Worm (Caenorhabditis elegans): ENCODE data around the gene T15B12.1.

Gene T15B12.1

DNA sequence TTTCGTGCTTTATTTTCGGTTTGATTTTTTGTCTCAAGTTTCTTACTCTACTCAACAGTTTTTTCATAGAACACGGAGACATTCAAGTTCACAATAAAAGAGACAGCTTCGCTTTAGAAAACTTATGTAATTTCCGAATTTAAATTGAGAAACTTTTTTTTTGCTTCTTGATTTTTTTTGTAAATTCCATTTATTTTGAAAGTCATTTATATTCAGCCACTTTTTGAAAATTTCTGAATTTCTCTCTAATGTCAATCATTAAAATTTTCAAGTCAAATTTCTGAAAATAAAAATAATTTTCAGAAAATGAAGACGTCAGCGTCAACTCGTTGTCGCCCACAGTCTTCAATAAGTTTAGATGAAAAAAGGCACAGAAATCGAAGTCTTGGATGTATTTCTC, at the start of gene T15B12.1:
TSS of gene T15B12.1 (plus strand) at position 301 of the 400 bp plus-strand sequence.
- TF ChIP-seq tab-1 (GFP tag; IDR thresholded peaks at IDR 0.05) = no peak
- no peak for TF ChIP-seq klf-2 (GFP tag; conservative IDR thresholded peaks at IDR 0.05)
- no peak for TF ChIP-seq cog-1 (tag; optimal IDR thresholded peaks at IDR 0.05)
- TF ChIP-seq ztf-29 (GFP tag; IDR thresholded peaks at IDR 0.05) = no peak
- no peak for TF ChIP-seq ztf-23 (GFP tag; IDR thresholded peaks at IDR 0.05)
- TF ChIP-seq T22C8.4 (GFP tag; IDR thresholded peaks at IDR 0.05) = no peak
- no peak for TF ChIP-seq med-1 (GFP tag; optimal IDR thresholded peaks at IDR 0.05; ENCODE audit: insufficient read depth)
- TF ChIP-seq flt-1 (GFP tag; IDR thresholded peaks at IDR 0.05) = no peak
- TF ChIP-seq ref-1 (GFP tag; conservative IDR thresholded peaks at IDR 0.05) = no peak

DNA sequence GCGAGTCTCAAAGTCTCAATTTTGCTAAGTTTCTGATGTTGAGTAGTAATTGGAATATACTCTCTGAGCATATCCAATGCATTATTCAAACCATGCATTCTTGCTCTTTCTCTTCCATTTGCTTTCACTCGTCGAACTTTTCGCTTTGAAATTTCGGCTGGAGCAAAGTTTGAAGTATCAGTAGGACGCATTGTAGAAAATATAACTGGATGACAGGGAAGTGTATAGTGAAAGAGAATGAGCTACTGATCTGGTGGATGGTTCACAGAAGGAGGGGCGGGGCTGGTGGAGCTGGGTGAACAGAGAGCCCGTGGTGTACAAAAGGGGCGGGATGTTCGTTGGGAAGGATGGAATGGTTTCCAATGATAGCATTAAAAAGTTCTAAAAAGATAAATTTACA, 46.1 kb upstream of the T15B12.1 start:
- TF ChIP-seq T22C8.4 (GFP tag; IDR thresholded peaks at IDR 0.05) (no peak), ref-1 (GFP tag; conservative IDR thresholded peaks at IDR 0.05) (no peak), tab-1 (GFP tag; IDR thresholded peaks at IDR 0.05) (no peak), ztf-29 (GFP tag; IDR thresholded peaks at IDR 0.05) (no peak), klf-2 (GFP tag; conservative IDR thresholded peaks at IDR 0.05) (no peak), med-1 (GFP tag; optimal IDR thresholded peaks at IDR 0.05; ENCODE audit: insufficient read depth) (no peak), cog-1 (tag; optimal IDR thresholded peaks at IDR 0.05) (no peak), ztf-23 (GFP tag; IDR thresholded peaks at IDR 0.05) (no peak), flt-1 (GFP tag; IDR thresholded peaks at IDR 0.05) (no peak)

DNA sequence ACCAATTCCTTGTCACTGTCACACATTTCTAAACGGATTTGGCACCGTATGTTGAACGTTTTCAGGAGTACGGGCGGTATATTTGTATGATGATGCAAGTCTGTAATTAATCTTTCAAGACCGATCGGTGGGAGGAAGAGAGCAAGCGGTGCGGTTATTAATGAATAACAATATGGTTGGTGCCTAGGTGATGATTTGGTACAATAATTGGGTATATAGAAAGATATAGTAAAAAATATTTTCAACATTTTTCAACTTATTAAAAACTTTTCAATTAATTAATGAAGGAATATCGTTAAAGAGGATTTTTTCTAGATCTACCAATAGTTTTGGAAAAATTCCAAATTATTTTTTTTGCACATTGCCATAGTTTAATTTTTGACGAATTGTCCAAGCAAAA, 43.4 kb upstream of the T15B12.1 start, which contains the start of gene cnd-1:
TSS of gene cnd-1 (minus strand) at position 101 of the 400 bp plus-strand sequence.
- TF ChIP-seq ztf-29 (GFP tag; IDR thresholded peaks at IDR 0.05) (no peak), med-1 (GFP tag; optimal IDR thresholded peaks at IDR 0.05; ENCODE audit: insufficient read depth) (no peak), tab-1 (GFP tag; IDR thresholded peaks at IDR 0.05) (no peak)

DNA sequence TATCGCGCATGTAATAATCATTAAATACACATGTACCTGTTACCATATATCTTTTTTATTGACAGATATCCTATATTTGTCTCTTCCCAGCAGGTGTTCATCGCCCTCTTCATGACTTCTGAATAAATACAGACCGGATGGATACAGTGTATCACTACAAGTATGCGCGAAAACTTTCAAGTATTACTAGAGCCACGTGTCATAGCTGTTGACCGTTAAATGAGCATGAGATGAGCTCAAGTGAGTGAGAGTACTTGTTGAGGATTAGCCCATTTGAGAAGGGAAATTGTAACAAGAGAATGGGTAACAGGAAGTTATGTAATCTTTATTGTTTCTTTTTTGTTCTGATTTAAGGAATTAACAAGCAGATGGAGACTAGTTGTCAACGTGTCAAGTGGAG, 42.9 kb upstream of the T15B12.1 start:
- TF ChIP-seq klf-2 (GFP tag; conservative IDR thresholded peaks at IDR 0.05) (no peak), tab-1 (GFP tag; IDR thresholded peaks at IDR 0.05) (no peak), ref-1 (GFP tag; conservative IDR thresholded peaks at IDR 0.05) (no peak), med-1 (GFP tag; optimal IDR thresholded peaks at IDR 0.05; ENCODE audit: insufficient read depth) (no peak), ztf-29 (GFP tag; IDR thresholded peaks at IDR 0.05) (no peak), flt-1 (GFP tag; IDR thresholded peaks at IDR 0.05) (no peak), T22C8.4 (GFP tag; IDR thresholded peaks at IDR 0.05) (no peak), cog-1 (tag; optimal IDR thresholded peaks at IDR 0.05) (no peak), ztf-23 (GFP tag; IDR thresholded peaks at IDR 0.05) (no peak)

DNA sequence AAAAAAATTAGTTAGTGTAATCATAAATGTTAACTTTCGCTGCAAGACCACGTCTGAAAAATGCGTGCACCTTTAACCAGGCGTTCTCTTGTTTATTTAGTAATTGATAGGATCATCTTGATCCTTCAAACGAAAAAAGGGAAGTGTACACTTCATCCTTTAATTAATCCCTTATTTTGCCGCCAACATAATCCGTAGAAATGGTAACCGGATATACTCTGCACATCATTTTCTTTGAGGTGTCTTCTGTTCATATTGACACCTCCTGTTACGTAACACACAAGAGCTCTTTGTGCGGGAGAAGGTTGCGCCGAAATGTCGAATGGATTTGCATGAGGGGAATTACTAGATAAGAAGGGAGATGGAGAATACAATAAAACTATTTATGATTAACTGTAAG, 39.3 kb upstream of the T15B12.1 start:
- TF ChIP-seq ref-1 (GFP tag; conservative IDR thresholded peaks at IDR 0.05) (no peak), klf-2 (GFP tag; conservative IDR thresholded peaks at IDR 0.05) (no peak), flt-1 (GFP tag; IDR thresholded peaks at IDR 0.05) (no peak), ztf-29 (GFP tag; IDR thresholded peaks at IDR 0.05) (no peak)

DNA sequence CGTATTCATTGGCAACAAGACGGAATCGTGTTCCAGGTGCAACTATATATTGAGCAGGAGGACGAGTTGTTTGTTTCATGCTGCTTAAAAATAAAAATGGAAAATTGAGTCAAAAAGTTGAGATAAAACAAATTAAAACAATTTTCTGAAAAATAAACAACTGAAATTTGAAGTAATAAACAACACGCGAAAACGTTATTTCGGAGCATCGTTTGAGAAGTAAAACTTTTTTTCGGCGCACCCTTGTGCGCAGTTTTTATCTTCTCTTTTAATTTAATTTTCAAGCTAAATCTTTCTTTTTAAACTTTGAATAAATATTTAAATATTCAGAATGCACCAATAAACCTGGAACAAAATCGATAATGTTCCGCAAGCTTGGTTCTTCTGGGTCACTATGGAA, 33.9 kb upstream of the T15B12.1 start, which contains the start of the genes sumv-1 and gop-1:
TSS of gene sumv-1 (minus strand) at position 80 of the 400 bp plus-strand sequence.
TSS of gene gop-1 (plus strand) at position 331 of the 400 bp plus-strand sequence.
- TF ChIP-seq flt-1 (GFP tag; IDR thresholded peaks at IDR 0.05) = no peak
- no peak for TF ChIP-seq med-1 (GFP tag; optimal IDR thresholded peaks at IDR 0.05; ENCODE audit: insufficient read depth)
- no peak for TF ChIP-seq ztf-23 (GFP tag; IDR thresholded peaks at IDR 0.05)
- no peak for TF ChIP-seq ref-1 (GFP tag; conservative IDR thresholded peaks at IDR 0.05)
- TF ChIP-seq T22C8.4 (GFP tag; IDR thresholded peaks at IDR 0.05) = no peak
- TF ChIP-seq cog-1 (tag; optimal IDR thresholded peaks at IDR 0.05) = no peak

DNA sequence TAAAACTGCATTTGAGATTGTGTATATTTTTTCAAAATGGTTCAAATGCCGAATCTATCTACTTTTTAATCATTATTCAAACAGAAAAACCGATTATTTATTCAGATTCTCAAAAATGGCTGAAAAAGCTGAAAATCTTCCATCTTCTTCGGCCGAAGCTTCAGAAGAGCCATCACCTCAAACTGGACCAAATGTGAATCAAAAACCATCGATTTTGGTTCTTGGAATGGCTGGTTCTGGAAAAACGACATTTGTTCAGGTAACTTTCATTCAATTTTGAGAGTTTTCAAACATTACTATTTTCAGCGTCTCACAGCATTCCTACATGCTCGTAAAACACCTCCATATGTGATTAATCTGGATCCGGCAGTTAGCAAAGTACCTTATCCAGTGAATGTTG, 29.1 kb upstream of the T15B12.1 start, which contains the start of gene gop-2:
TSS of gene gop-2 (plus strand) at position 106 of the 400 bp plus-strand sequence.
- no peak for TF ChIP-seq med-1 (GFP tag; optimal IDR thresholded peaks at IDR 0.05; ENCODE audit: insufficient read depth)
- TF ChIP-seq ztf-29 (GFP tag; IDR thresholded peaks at IDR 0.05) = no peak

DNA sequence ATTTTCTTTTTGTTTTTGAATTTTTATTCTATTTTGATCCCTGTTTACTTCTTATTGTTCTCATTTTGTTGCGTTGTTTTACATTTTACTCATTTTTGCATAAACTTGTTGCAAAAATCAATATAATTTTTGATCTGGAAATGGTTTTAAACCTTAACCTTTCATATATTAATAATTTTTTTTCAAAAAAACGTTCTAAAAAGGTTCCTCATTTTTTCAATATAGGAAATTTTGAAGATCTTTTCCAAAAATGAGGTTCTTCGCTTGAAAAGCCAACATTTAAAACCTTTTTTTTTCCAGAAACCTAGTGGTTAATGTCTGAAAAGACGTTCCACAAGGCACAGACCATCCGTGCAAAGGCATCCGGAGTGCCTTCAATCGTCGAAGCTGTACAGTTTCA, 27.6 kb upstream of the T15B12.1 start, which contains the start of gene gop-3:
TSS of gene gop-3 (plus strand) at position 301 of the 400 bp plus-strand sequence.
- TF ChIP-seq flt-1 (GFP tag; IDR thresholded peaks at IDR 0.05) (no peak), ztf-23 (GFP tag; IDR thresholded peaks at IDR 0.05) (no peak), tab-1 (GFP tag; IDR thresholded peaks at IDR 0.05) (no peak), cog-1 (tag; optimal IDR thresholded peaks at IDR 0.05) (no peak), med-1 (GFP tag; optimal IDR thresholded peaks at IDR 0.05; ENCODE audit: insufficient read depth) (no peak), T22C8.4 (GFP tag; IDR thresholded peaks at IDR 0.05) (no peak), klf-2 (GFP tag; conservative IDR thresholded peaks at IDR 0.05) (no peak), ztf-29 (GFP tag; IDR thresholded peaks at IDR 0.05) (no peak), ref-1 (GFP tag; conservative IDR thresholded peaks at IDR 0.05) (no peak)

DNA sequence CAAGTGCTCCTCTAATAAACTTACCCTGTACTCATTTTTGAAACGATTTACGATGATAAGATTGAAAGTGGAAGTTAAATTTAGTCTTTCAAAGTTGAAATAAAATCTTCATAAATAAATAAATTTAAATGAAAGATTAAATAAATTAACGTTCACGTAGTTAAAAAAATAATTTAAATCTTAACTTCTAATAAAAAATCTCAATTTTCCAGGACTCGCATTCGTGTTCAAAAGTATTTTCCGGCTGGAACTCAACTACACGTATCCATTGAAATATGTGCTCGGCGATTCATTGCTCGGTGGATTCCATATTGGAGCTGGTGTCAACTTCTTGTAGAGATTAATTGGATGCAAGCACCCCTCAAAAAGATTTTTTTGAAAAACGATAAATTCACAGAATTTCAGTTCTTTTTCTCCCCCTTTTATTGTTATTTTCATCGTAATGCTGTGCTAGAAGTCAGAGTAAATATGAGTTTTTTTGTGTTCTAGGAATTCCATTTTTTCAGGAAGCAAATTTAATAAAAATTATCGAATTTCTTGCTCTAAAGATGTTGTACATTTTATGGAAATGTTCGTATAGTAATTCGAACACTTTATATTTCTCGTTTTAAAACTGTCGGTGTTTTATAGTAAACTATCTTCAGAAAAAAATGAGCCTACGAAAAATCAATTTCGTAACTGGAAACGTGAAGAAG, 24.5 kb upstream of the T15B12.1 start, which contains the start of the genes C34E10.9 and hap-1:
TSS of gene C34E10.9 (minus strand) at position 101 of the 695 bp plus-strand sequence.
TSS of gene hap-1 (plus strand) at position 645 of the 695 bp plus-strand sequence.
- TF ChIP-seq flt-1 (GFP tag; IDR thresholded peaks at IDR 0.05) = no peak
- no peak for TF ChIP-seq klf-2 (GFP tag; conservative IDR thresholded peaks at IDR 0.05)
- TF ChIP-seq cog-1 (tag; optimal IDR thresholded peaks at IDR 0.05) = no peak
- no peak for TF ChIP-seq med-1 (GFP tag; optimal IDR thresholded peaks at IDR 0.05; ENCODE audit: insufficient read depth)
- no peak for TF ChIP-seq tab-1 (GFP tag; IDR thresholded peaks at IDR 0.05)
- TF ChIP-seq ref-1 (GFP tag; conservative IDR thresholded peaks at IDR 0.05) = no peak
- no peak for TF ChIP-seq ztf-29 (GFP tag; IDR thresholded peaks at IDR 0.05)
- TF ChIP-seq ztf-23 (GFP tag; IDR thresholded peaks at IDR 0.05) = no peak
- no peak for TF ChIP-seq T22C8.4 (GFP tag; IDR thresholded peaks at IDR 0.05)

DNA sequence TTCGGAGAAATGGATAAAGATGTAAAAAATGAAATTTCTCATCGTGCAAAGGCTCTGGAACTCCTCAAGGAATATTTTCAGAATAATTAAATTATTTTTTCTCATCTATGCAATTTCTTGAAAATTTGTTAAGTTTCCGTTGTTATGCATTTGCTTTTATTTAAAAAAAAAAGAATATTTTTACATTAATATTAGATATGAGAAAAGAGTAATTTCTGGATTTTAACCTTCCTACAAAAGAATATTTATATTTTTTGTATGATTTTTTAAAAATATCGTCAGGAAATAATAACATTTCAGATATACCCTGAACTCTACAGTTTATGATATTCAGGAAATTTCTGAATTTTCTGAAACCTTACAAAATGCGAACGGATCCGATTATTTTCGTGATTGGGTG, 23.2 kb upstream of the T15B12.1 start, which contains the start of gene gro-1:
TSS of gene gro-1 (plus strand) at position 301 of the 400 bp plus-strand sequence.
- no peak for TF ChIP-seq med-1 (GFP tag; optimal IDR thresholded peaks at IDR 0.05; ENCODE audit: insufficient read depth)
- TF ChIP-seq ref-1 (GFP tag; conservative IDR thresholded peaks at IDR 0.05) = no peak
- no peak for TF ChIP-seq klf-2 (GFP tag; conservative IDR thresholded peaks at IDR 0.05)
- TF ChIP-seq ztf-23 (GFP tag; IDR thresholded peaks at IDR 0.05) = no peak
- TF ChIP-seq cog-1 (tag; optimal IDR thresholded peaks at IDR 0.05) = no peak
- no peak for TF ChIP-seq T22C8.4 (GFP tag; IDR thresholded peaks at IDR 0.05)
- TF ChIP-seq flt-1 (GFP tag; IDR thresholded peaks at IDR 0.05) = no peak
- no peak for TF ChIP-seq ztf-29 (GFP tag; IDR thresholded peaks at IDR 0.05)
- no peak for TF ChIP-seq tab-1 (GFP tag; IDR thresholded peaks at IDR 0.05)

Measured in whole organism, midembryonic.